Fruit fly (Drosophila melanogaster) whole organism, pupa: Measurements from ENCODE around the gene HIP.
A peak's percentile ranks its signal among the peaks of the same experiment; 100 is the strongest.
"Not testable (repeated sequence)": the region's sequence is repeated elsewhere in the genome, so short reads cannot be mapped to it uniquely, and the experiment has no call there.

Experiments
- CG10348 ChIP-seq: fragments of 200-800 bp; sonication (Bioruptor generic); IDR thresholded peaks from 2 replicates; pipeline ENCODE4 v1.3.6; 2022; ENCODE audit warnings: missing biosample characterization, missing genetic modification characterization
- CG12605 ChIP-seq: fragments of 200-800 bp; sonication (Bioruptor generic); IDR thresholded peaks from 2 replicates; pipeline ENCODE4 v1.3.6; 2022; ENCODE audit warnings: missing biosample characterization, missing genetic modification characterization
- CG13204 ChIP-seq: fragments of 200-800 bp; sonication (Bioruptor generic); optimal IDR thresholded peaks from 2 replicates; lab custom pipeline; 2018; ENCODE audit warnings: missing biosample characterization, mild to moderate bottlenecking, missing genetic modification characterization, moderate library complexity
- CG14655 ChIP-seq: fragments of 200-800 bp; sonication (Bioruptor generic); optimal IDR thresholded peaks from 3 replicates; lab custom pipeline; 2017; ENCODE audit warnings: mild to moderate bottlenecking, missing biosample characterization, missing genetic modification reagents, missing genetic modification characterization
- CG15710 ChIP-seq: fragments of 200-800 bp; sonication (Bioruptor generic); optimal IDR thresholded peaks from 2 replicates; lab custom pipeline; 2018; ENCODE audit warnings: missing biosample characterization, mild to moderate bottlenecking, missing genetic modification characterization, moderate library complexity
- CG17806 ChIP-seq: fragments of 200-800 bp; sonication (Bioruptor generic); optimal IDR thresholded peaks from 2 replicates; lab custom pipeline; 2018; ENCODE audit warnings: missing biosample characterization, mild to moderate bottlenecking, missing genetic modification characterization, moderate library complexity
- CG32121 ChIP-seq: fragments of 200-800 bp; sonication (Bioruptor generic); IDR thresholded peaks from 2 replicates; pipeline ENCODE4 v1.3.6; 2022; ENCODE audit warnings: missing biosample characterization, missing genetic modification characterization
- CG34367 ChIP-seq: fragments of 200-800 bp; sonication (Bioruptor generic); optimal IDR thresholded peaks from 2 replicates; lab custom pipeline; 2018; ENCODE audit warnings: missing biosample characterization, mild to moderate bottlenecking, missing genetic modification characterization
- CG4496 ChIP-seq: fragments of 200-800 bp; sonication (Bioruptor generic); IDR thresholded peaks from 3 replicates; pipeline ENCODE4 v1.3.6; 2022; ENCODE audit warnings: missing biosample characterization, missing genetic modification characterization
- CG8159 ChIP-seq: fragments of 200-800 bp; sonication (Bioruptor generic); optimal IDR thresholded peaks from 3 replicates; lab custom pipeline; 2018; ENCODE audit warnings: missing biosample characterization, mild to moderate bottlenecking, missing genetic modification characterization, moderate library complexity
- CG8301 ChIP-seq: fragments of 200-800 bp; sonication (Bioruptor generic); optimal IDR thresholded peaks from 2 replicates; lab custom pipeline; 2018; ENCODE audit warnings: missing biosample characterization, mild to moderate bottlenecking, missing genetic modification characterization
- CG9948 ChIP-seq: fragments of 200-800 bp; sonication (Bioruptor generic); optimal IDR thresholded peaks from 2 replicates; lab custom pipeline; 2018; ENCODE audit warnings: missing biosample characterization, mild to moderate bottlenecking, missing genetic modification characterization, moderate library complexity
- D1 ChIP-seq: fragments of 200-800 bp; sonication (Bioruptor generic); optimal IDR thresholded peaks from 2 replicates; lab custom pipeline; 2018; ENCODE audit warnings: missing biosample characterization, mild to moderate bottlenecking, missing genetic modification characterization, moderate library complexity
- EcR ChIP-seq: fragments of 200-800 bp; sonication (Bioruptor generic); optimal IDR thresholded peaks from 3 replicates; lab custom pipeline; 2019; ENCODE audit warnings: missing biosample characterization, missing genetic modification characterization, mild to moderate bottlenecking, moderate library complexity, missing genetic modification reagents
- Ets98B ChIP-seq: fragments of 200-800 bp; sonication (Bioruptor generic); IDR thresholded peaks from 2 replicates; pipeline ENCODE4 v1.3.6; 2022; ENCODE audit warnings: missing biosample characterization, missing genetic modification characterization
- Pif1A ChIP-seq: fragments of 200-800 bp; sonication (Bioruptor generic); optimal IDR thresholded peaks from 3 replicates; lab custom pipeline; 2016; ENCODE audit warnings: missing biosample characterization, missing genetic modification characterization
- Pif1B ChIP-seq: fragments of 200-800 bp; sonication (Bioruptor generic); optimal IDR thresholded peaks from 3 replicates; lab custom pipeline; 2016; ENCODE audit warnings: missing biosample characterization, missing genetic modification characterization
- Snoo ChIP-seq: fragments of 200-800 bp; sonication (Bioruptor generic); optimal IDR thresholded peaks from 3 replicates; lab custom pipeline; 2017; ENCODE audit warnings: missing biosample characterization, mild to moderate bottlenecking, missing genetic modification characterization, inconsistent platforms
- fd96Ca ChIP-seq: fragments of 200-800 bp; sonication (Bioruptor generic); IDR thresholded peaks from 3 replicates; pipeline ENCODE4 v1.3.6; 2022; ENCODE audit warnings: missing biosample characterization, missing genetic modification characterization
- gl ChIP-seq: fragments of 200-800 bp; sonication (Bioruptor generic); optimal IDR thresholded peaks from 2 replicates; lab custom pipeline; 2018; ENCODE audit warnings: missing biosample characterization, mild to moderate bottlenecking, missing genetic modification characterization
- rn ChIP-seq: fragments of 200-800 bp; sonication (Bioruptor generic); IDR thresholded peaks from 2 replicates; pipeline ENCODE4 v1.3.6; 2022; ENCODE audit warnings: missing biosample characterization, missing genetic modification characterization

HIP gene

DNA sequence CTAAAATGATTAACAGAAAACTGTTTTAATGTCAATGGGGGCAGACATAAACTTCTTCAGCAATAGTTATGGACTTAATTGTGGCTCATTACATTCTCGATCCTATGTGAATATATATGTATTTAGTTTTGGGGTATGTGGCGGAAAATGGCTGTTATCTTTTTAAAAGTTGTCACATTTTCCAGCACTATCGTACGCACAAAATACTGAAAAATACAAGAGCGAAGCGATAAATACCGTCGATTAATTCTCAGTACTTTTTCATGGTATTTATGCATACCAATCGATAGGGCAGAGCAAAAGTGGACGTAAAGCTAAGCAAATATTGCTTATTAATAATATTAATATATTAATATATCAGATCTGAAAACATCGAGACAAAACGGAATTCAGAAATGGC lies 9.2 kb upstream of the HIP start, which contains the start of gene HIP-R:
Gene HIP-R (plus strand): TSS at position 201 of the 400 bp plus-strand sequence.
- TF ChIP-seq CG14655 (GFP tag; lab: Kevin White, UChicago); CG8159; EcR (GFP tag; lab: Kevin White, UChicago): not testable (repeated sequence)

DNA sequence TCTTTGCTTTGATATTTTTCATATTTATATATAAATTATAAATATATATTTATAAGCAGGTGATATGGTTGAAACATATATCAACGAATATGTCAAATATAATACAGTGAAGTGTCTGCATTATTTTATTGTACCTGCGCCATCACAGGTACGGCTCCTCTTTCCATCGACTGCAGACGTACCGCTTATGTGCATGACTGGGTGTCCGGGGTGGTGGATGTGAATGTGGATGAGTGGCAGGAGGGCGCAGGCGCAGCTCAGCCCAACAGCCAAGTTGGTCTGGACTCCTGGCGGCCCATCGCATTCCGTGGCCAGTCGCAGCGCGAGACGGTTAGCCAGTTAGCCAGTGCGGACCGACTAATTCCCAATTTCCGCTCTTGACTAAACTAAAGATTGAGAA lies 6.0 kb upstream of the HIP start, which contains the start of gene Crg-1:
Gene Crg-1 (plus strand): TSS at position 301 of the 400 bp plus-strand sequence.
- not testable (repeated sequence) for TF ChIP-seq CG17806; CG8301 (tag; lab: Kevin White, UChicago); Pif1A (GFP tag; lab: Kevin White, UChicago)

DNA sequence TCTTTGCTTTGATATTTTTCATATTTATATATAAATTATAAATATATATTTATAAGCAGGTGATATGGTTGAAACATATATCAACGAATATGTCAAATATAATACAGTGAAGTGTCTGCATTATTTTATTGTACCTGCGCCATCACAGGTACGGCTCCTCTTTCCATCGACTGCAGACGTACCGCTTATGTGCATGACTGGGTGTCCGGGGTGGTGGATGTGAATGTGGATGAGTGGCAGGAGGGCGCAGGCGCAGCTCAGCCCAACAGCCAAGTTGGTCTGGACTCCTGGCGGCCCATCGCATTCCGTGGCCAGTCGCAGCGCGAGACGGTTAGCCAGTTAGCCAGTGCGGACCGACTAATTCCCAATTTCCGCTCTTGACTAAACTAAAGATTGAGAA lies 3.1 kb downstream of the HIP start, which contains the start of gene fd3F:
Gene fd3F (plus strand): TSS at position 301 of the 400 bp plus-strand sequence.
- not testable (repeated sequence) for TF ChIP-seq Pif1B (GFP tag; lab: Kevin White, UChicago); CG13204 (GFP tag; lab: Kevin White, UChicago); Ets98B (GFP tag; lab: Robert Waterston, UW)
- TF ChIP-seq, all 21 proteins: peak for 0; not testable (repeated sequence) for 21

DNA sequence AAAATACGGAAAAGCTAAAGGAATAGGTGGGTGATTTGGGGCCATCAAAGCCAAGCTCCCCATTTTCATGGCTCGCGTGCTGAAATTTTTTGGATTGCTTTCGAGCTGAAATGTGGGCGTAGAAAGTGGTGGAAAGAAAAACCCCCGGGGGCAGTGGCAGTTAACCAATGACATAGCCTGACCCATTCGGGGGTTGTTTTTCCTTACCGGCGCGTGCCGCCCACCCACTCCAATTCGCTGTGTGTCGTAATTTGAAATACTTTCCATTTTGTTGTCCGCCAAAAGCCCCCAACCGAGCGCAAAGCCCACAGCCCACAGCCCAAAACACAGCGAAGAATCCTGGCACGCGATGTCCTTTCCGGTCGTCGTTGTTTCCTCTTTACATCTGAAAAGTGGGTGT lies 9.5 kb downstream of the HIP start:
- TF ChIP-seq fd96Ca: no peak
- TF ChIP-seq CG15710: no peak
- no peak for TF ChIP-seq Pif1A (GFP tag; lab: Kevin White, UChicago)
- no peak for TF ChIP-seq CG17806
- TF ChIP-seq CG8159: no peak
- TF ChIP-seq CG8301 (tag; lab: Kevin White, UChicago): no peak
- no peak for TF ChIP-seq D1 (tag; lab: Kevin White, UChicago)
- no peak for TF ChIP-seq CG9948 (tag; lab: Kevin White, UChicago)

DNA sequence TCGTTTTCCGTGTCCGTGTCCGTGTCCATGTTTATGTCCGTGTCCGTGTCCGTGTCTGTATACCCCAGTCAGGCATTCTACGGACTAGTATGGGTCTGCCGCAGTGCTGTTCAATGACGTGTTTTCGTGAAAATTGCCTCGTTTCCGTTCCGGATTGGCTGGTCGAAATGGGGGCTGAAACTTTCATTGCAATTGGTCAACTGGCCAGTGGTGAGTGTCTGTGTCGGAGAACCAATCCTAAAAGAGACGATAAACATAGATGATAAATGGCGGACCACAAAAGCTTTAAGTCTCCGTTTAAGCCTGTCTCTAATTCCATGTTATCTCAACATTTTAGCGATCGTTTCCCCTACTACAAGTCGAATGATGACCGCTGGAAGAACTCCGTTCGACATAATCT lies 10.1 kb downstream of the HIP start:
- TF ChIP-seq CG8159 (no peak), CG34367 (tag; lab: Kevin White, UChicago) (no peak), gl (tag; lab: Kevin White, UChicago) (no peak), CG10348 (GFP tag; lab: Robert Waterston, UW) (no peak), rn (GFP tag; lab: Robert Waterston, UW) (no peak), CG8301 (tag; lab: Kevin White, UChicago) (no peak), CG32121 (GFP tag; lab: Robert Waterston, UW) (no peak), Ets98B (GFP tag; lab: Robert Waterston, UW) (no peak), CG9948 (tag; lab: Kevin White, UChicago) (no peak), EcR (GFP tag; lab: Kevin White, UChicago) (no peak), CG12605 (GFP tag; lab: Robert Waterston, UW) (no peak), CG14655 (GFP tag; lab: Kevin White, UChicago) (no peak), CG17806 (no peak), CG15710 (no peak), Snoo (tag; lab: Kevin White, UChicago) (no peak), Pif1A (GFP tag; lab: Kevin White, UChicago) (no peak), CG13204 (GFP tag; lab: Kevin White, UChicago) (no peak), Pif1B (GFP tag; lab: Kevin White, UChicago) (no peak), D1 (tag; lab: Kevin White, UChicago) (no peak)

DNA sequence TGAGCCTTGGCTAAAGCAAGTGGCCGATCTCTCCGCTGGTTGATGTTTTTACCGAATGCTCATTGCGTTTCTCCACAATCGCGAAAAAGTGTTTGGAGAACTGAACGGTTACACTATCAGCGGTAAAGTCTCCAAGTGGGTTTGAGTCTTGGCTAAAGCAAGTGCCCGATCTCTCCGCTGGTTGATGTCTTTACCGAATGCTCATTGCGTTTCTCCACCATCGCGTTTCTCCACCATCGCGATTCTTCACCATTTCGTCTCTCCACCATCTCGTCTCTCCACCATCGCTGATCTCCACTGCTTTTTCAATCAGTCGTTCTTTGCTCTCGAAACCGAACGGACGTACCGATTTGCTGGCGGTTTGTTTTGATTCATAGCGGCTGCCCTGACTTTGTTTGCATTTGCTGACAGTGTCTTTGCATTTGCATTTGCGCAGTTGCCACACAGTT lies 12.4 kb downstream of the HIP start, which contains the start of gene ec:
Gene ec (plus strand): TSS at position 359 of the 449 bp plus-strand sequence.
- no peak for TF ChIP-seq CG10348 (GFP tag; lab: Robert Waterston, UW)
- peak; percentile 17; the same call in 1 of the 2 replicates for TF ChIP-seq CG32121 (GFP tag; lab: Robert Waterston, UW)
- no peak for TF ChIP-seq Snoo (tag; lab: Kevin White, UChicago)
- TF ChIP-seq Pif1B (GFP tag; lab: Kevin White, UChicago): peak; percentile 29
- peak; percentile 12 for TF ChIP-seq EcR (GFP tag; lab: Kevin White, UChicago)
- no peak for TF ChIP-seq CG17806
- TF ChIP-seq fd96Ca: peak; percentile 49; the same call in 1 of the 3 replicates
- 0 out of 3 replicates have a peak, but pooled peaks have one; percentile 31 for TF ChIP-seq CG4496
- no peak for TF ChIP-seq Pif1A (GFP tag; lab: Kevin White, UChicago)
- TF ChIP-seq Ets98B (GFP tag; lab: Robert Waterston, UW): peak; percentile 36; the same call in 1 of the 2 replicates

DNA sequence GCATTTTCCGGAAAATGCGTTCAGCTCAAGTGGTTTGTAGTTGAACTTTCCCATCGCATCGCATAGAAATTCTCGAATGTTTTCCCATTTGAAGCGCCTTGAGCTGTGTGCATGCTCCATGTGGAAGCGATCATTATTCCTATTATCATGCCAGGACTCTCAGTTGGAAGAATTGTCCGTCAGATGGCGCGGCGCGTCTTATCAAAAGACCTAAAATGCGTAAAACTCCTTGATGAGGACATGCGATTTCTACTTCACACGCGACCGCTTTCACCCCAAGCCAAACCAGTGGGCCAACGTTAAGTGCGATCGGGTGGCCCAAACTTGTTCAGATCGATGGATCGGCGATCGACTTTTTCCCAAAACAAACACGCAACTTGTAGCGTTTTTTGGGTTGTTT lies 16.7 kb downstream of the HIP start:
- TF ChIP-seq fd96Ca (no peak), CG13204 (GFP tag; lab: Kevin White, UChicago) (no peak), CG17806 (no peak), CG34367 (tag; lab: Kevin White, UChicago) (no peak), CG10348 (GFP tag; lab: Robert Waterston, UW) (no peak), EcR (GFP tag; lab: Kevin White, UChicago) (no peak), CG32121 (GFP tag; lab: Robert Waterston, UW) (no peak), Pif1A (GFP tag; lab: Kevin White, UChicago) (no peak), CG12605 (GFP tag; lab: Robert Waterston, UW) (no peak), rn (GFP tag; lab: Robert Waterston, UW) (no peak), Pif1B (GFP tag; lab: Kevin White, UChicago) (no peak), CG14655 (GFP tag; lab: Kevin White, UChicago) (no peak), CG15710 (no peak)
- TF ChIP-seq, all 21 proteins: peak for 0
